Fruit fly (Drosophila melanogaster) whole organism, larva: ENCODE measurements around the gene GstD8.

Experiments used
- noc ChIP-seq: fragments of 200-800 bp; sonication (Bioruptor generic); optimal IDR thresholded peaks from 3 replicates; lab custom pipeline; 2019; ENCODE audit warnings: missing biosample characterization, mild to moderate bottlenecking, missing genetic modification characterization, moderate library complexity

Gene GstD8

dm6 chr3R:12369793-12370642, 9.8 kb upstream of the GstD8 start:
- no peak for TF ChIP-seq noc (tag; lab: Kevin White, UChicago)

dm6 chr3R:12370643-12370995, 9.2 kb upstream of the GstD8 start:
- peak; percentile 42 for TF ChIP-seq noc (tag; lab: Kevin White, UChicago)

dm6 chr3R:12371671-12372070, 8.1 kb upstream of the GstD8 start, which contains the start of gene GstD2:
GstD2 (plus strand) TSS chr3R:12371971.
- TF ChIP-seq noc (tag; lab: Kevin White, UChicago): no peak

- no peak for TF ChIP-seq noc (tag; lab: Kevin White, UChicago)
Measured at dm6 chr3R:12372800-12373199, 7.0 kb upstream of the GstD8 start, which contains the start of gene GstD3. GstD3 (plus strand) TSS chr3R:12373068.

- no peak for TF ChIP-seq noc (tag; lab: Kevin White, UChicago)
Measured at dm6 chr3R:12373800-12374199, 6.0 kb upstream of the GstD8 start, which contains the start of gene GstD4. GstD4 (plus strand) TSS chr3R:12374100.

- TF ChIP-seq noc (tag; lab: Kevin White, UChicago): no peak
Measured at dm6 chr3R:12375258-12375783, 4.5 kb upstream of the GstD8 start, which contains the start of gene GstD5. GstD5 (plus strand) TSS chr3R:12375733.

dm6 chr3R:12376828-12377227, 3.0 kb upstream of the GstD8 start, which contains the start of gene GstD6:
GstD6 (plus strand) TSS chr3R:12377128.
- no peak for TF ChIP-seq noc (tag; lab: Kevin White, UChicago)

dm6 chr3R:12378200-12378599, 1.6 kb upstream of the GstD8 start, which contains the start of gene GstD7:
GstD7 (plus strand) TSS chr3R:12378500.
- TF ChIP-seq noc (tag; lab: Kevin White, UChicago): no peak

- no peak for TF ChIP-seq noc (tag; lab: Kevin White, UChicago)
Measured at dm6 chr3R:12379249-12379648, 559 bp upstream of the GstD8 start.

- no peak for TF ChIP-seq noc (tag; lab: Kevin White, UChicago)
Measured at dm6 chr3R:12381130-12381700, 1.4 kb downstream of the GstD8 start.

- TF ChIP-seq noc (tag; lab: Kevin White, UChicago): no peak
Measured at dm6 chr3R:12382563-12382962, 2.8 kb downstream of the GstD8 start, which contains the start of gene CG10035. CG10035 (minus strand) TSS chr3R:12382691.

- no peak for TF ChIP-seq noc (tag; lab: Kevin White, UChicago)
Measured at dm6 chr3R:12383036-12383435, 3.2 kb downstream of the GstD8 start, which contains the start of gene GstD11. GstD11 (plus strand) TSS chr3R:12383336.

- TF ChIP-seq noc (tag; lab: Kevin White, UChicago): no peak
Measured at dm6 chr3R:12383784-12384183, 4.0 kb downstream of the GstD8 start.

dm6 chr3R:12384274-12384673, 4.5 kb downstream of the GstD8 start:
- no peak for TF ChIP-seq noc (tag; lab: Kevin White, UChicago)

dm6 chr3R:12385949-12386348, 6.1 kb downstream of the GstD8 start, which contains the start of gene Sol1:
Sol1 (plus strand) TSS chr3R:12386249.
- TF ChIP-seq noc (tag; lab: Kevin White, UChicago): no peak

dm6 chr3R:12386965-12387364, 7.2 kb downstream of the GstD8 start, which contains the start of gene CG33098:
CG33098 (plus strand) TSS chr3R:12387188.
- no peak for TF ChIP-seq noc (tag; lab: Kevin White, UChicago)
